Fruit fly (Drosophila melanogaster): ENCODE data around the gene Faf2.

Faf2 gene

dm6 chr2L:18665952-18666606, 42.4 kb downstream of the Faf2 start (continued):
- TF ChIP-seq ara (GFP tag; IDR thresholded peaks at IDR 0.05) (no peak), CG4282 (GFP tag; optimal IDR thresholded peaks at IDR 0.05) (no peak), stc (GFP tag; IDR thresholded peaks at IDR 0.05) (no peak), Gsc (GFP tag; IDR thresholded peaks at IDR 0.05) (no peak), H15 (GFP tag; IDR thresholded peaks at IDR 0.05) (peak; percentile 39; the same call in 1 of the 3 replicates), crol (GFP tag; IDR thresholded peaks at IDR 0.05) (peak; percentile 36; the same call in 1 of the 2 replicates), ERR (GFP tag; optimal IDR thresholded peaks at IDR 0.05) (no peak), D19B (GFP tag; optimal IDR thresholded peaks at IDR 0.05) (no peak), CoRest (tag; optimal IDR thresholded peaks at IDR 0.05) (peak; percentile 63), CG18476 (GFP tag; optimal IDR thresholded peaks at IDR 0.05) (no peak), tin (GFP tag; optimal IDR thresholded peaks at IDR 0.05) (peak; percentile 56), ftz-f1 (GFP tag; optimal IDR thresholded peaks at IDR 0.05) (no peak), HmgD (GFP tag; optimal IDR thresholded peaks at IDR 0.05) (peak; percentile 80), CG1602 (GFP tag; optimal IDR thresholded peaks at IDR 0.05) (peak; percentile 61), CG18599 (GFP tag; optimal IDR thresholded peaks at IDR 0.05) (no peak), HHEX (GFP tag; optimal IDR thresholded peaks at IDR 0.05) (peak; percentile 15), CG11695 (GFP tag; IDR thresholded peaks at IDR 0.05) (no peak), Trl (optimal IDR thresholded peaks at IDR 0.05) (no peak), Trl (GFP tag; optimal IDR thresholded peaks at IDR 0.05) (peak; percentile 45), Max (GFP tag; optimal IDR thresholded peaks at IDR 0.05) (no peak), CG4707 (GFP tag; optimal IDR thresholded peaks at IDR 0.05) (peak; percentile 21), Bdp1 (GFP tag; optimal IDR thresholded peaks at IDR 0.05) (no peak), slbo (GFP tag; IDR thresholded peaks at IDR 0.05) (peak; percentile 84), CG4424 (GFP tag; optimal IDR thresholded peaks at IDR 0.05) (peak; percentile 34), gsb-n (tag; optimal IDR thresholded peaks at IDR 0.05) (no peak), maf-S (GFP tag; optimal IDR thresholded peaks at IDR 0.05) (peak; percentile 45), CG13287 (GFP tag; IDR thresholded peaks at IDR 0.05; ENCODE audit: partially characterized antibody) (peak; percentile 40; the same call in 1 of the 2 replicates), CG9817 (tag; optimal IDR thresholded peaks at IDR 0.05) (peak; percentile 60), ap (GFP tag; IDR thresholded peaks at IDR 0.05) (no peak), CG8924 (tag; optimal IDR thresholded peaks at IDR 0.05) (no peak), CG15601 (tag; optimal IDR thresholded peaks at IDR 0.05) (peak; percentile 45), esg (GFP tag; conservative IDR thresholded peaks at IDR 0.05) (no peak), Hr3 (GFP tag; optimal IDR thresholded peaks at IDR 0.05) (peak; percentile 41), emc (GFP tag; optimal IDR thresholded peaks at IDR 0.05) (peak; percentile 57), CG11696 (GFP tag; IDR thresholded peaks at IDR 0.05) (0 out of 2 replicates have a peak, but pooled peaks have one; percentile 13), shn (GFP tag; optimal IDR thresholded peaks at IDR 0.05) (peak; percentile 38), jigr1 (GFP tag; IDR thresholded peaks at IDR 0.05) (no peak), mirr (GFP tag; optimal IDR thresholded peaks at IDR 0.05) (no peak), CG12236 (GFP tag; optimal IDR thresholded peaks at IDR 0.05) (no peak), CG14050 (GFP tag; IDR thresholded peaks at IDR 0.05) (peak; percentile 33; the same call in 1 of the 3 replicates), sens-2 (GFP tag; IDR thresholded peaks at IDR 0.05) (no peak), ham (GFP tag; IDR thresholded peaks at IDR 0.05) (no peak), ems (GFP tag; optimal IDR thresholded peaks at IDR 0.05) (peak; percentile 31), amos (GFP tag; IDR thresholded peaks at IDR 0.05; ENCODE audit: partially characterized antibody) (peak; percentile 68), salm (tag; optimal IDR thresholded peaks at IDR 0.05) (no peak), zf30C (GFP tag; optimal IDR thresholded peaks at IDR 0.05) (no peak), MESR4 (GFP tag; optimal IDR thresholded peaks at IDR 0.05) (no peak), cg (GFP tag; optimal IDR thresholded peaks at IDR 0.05) (no peak), Sin3A (optimal IDR thresholded peaks at IDR 0.05) (no peak), gt (GFP tag; IDR thresholded peaks at IDR 0.05) (no peak), CG15073 (GFP tag; optimal IDR thresholded peaks at IDR 0.05) (no peak), cato (GFP tag; optimal IDR thresholded peaks at IDR 0.05; ENCODE audit: borderline replicate concordance) (no peak)
